Worm (Caenorhabditis elegans) whole organism, L4/young adult: ENCODE data around the gene B0294.3.

Experiments used
- W03F9.2 ChIP-seq: fragments of 150-350 bp; optimal IDR thresholded peaks from 2 replicates; lab custom pipeline; 2014; ENCODE audit warnings: missing biosample characterization, missing genetic modification characterization
- dao-5 ChIP-seq: sonication (generic microtip); optimal IDR thresholded peaks from 2 replicates; lab custom pipeline; 2016; ENCODE audit warnings: missing genotype, missing genetic modification characterization, moderate library complexity, missing compliant biosample characterization
- him-1 ChIP-seq: sonication (generic microtip); optimal IDR thresholded peaks from 2 replicates; lab custom pipeline; 2016; ENCODE audit warnings: missing genotype, missing genetic modification reagents, missing genetic modification characterization, missing compliant biosample characterization

DNA sequence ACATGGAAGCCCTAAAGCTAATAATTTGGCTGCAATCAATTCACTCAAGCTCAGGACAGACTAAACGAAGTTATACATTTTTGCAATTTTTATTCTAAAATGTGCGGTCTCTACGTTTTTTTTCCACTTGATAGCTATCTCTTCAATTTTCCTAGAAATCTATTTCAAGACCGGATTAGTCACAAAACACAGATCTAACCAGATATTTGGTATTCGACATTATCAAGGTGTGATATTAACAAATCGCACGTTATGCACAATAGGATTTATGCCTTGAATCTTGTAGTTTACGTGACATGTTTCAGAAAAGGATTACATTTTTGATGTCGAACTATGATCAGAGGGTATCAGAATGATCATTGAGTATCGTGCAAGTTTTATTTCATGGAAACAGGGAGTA lies 9.5 kb downstream of the B0294.3 start:
- TF ChIP-seq him-1 (tag; lab: Kevin White, UChicago), result no peak
- no peak for TF ChIP-seq dao-5 (tag; lab: Kevin White, UChicago)
- no peak for TF ChIP-seq W03F9.2 (tag; lab: Kevin White, UChicago)
